Fruit fly (Drosophila melanogaster) whole organism, embryonic: ENCODE measurements around the gene Pgant35A.

Experiments used
- Atf3 ChIP-seq: fragments of 200-800 bp; sonication (Bioruptor generic); optimal IDR thresholded peaks from 3 replicates; lab custom pipeline; 2016; ENCODE audit warnings: missing biosample characterization, missing genetic modification characterization
- B-H2 ChIP-seq: fragments of 200-800 bp; sonication (Bioruptor generic); optimal IDR thresholded peaks from 2 replicates; lab custom pipeline; 2018; ENCODE audit warnings: missing biosample characterization, mild to moderate bottlenecking, missing genetic modification characterization
- C15 ChIP-seq: fragments of 200-800 bp; sonication (Bioruptor generic); IDR thresholded peaks from 3 replicates; pipeline ENCODE4 v1.3.6; 2022; ENCODE audit warnings: missing biosample characterization, missing genetic modification characterization
- CG10543 ChIP-seq: fragments of 200-800 bp; sonication (Bioruptor generic); optimal IDR thresholded peaks from 3 replicates; lab custom pipeline; 2017; ENCODE audit warnings: missing biosample characterization, mild to moderate bottlenecking, missing genetic modification characterization, moderate library complexity
- CG11723 ChIP-seq: fragments of 200-800 bp; sonication (Bioruptor generic); optimal IDR thresholded peaks from 2 replicates; lab custom pipeline; 2017; ENCODE audit warnings: missing biosample characterization, mild to moderate bottlenecking, missing genetic modification characterization
- CG15073 ChIP-seq: fragments of 200-800 bp; sonication (Bioruptor generic); optimal IDR thresholded peaks from 2 replicates; lab custom pipeline; 2016; ENCODE audit warnings: missing biosample characterization, missing genetic modification characterization
- CG16813 ChIP-seq: fragments of 200-800 bp; sonication (Bioruptor generic); IDR thresholded peaks from 3 replicates; pipeline ENCODE4 v1.3.6; 2022; ENCODE audit warnings: missing biosample characterization, missing genetic modification characterization; ENCODE audit not compliant: partially characterized antibody
- CG17385 ChIP-seq: fragments of 200-800 bp; sonication (Bioruptor generic); optimal IDR thresholded peaks from 3 replicates; lab custom pipeline; 2018; ENCODE audit warnings: missing biosample characterization, mild to moderate bottlenecking, missing genetic modification characterization
- CG18011 ChIP-seq: fragments of 200-800 bp; sonication (Bioruptor generic); optimal IDR thresholded peaks from 2 replicates; lab custom pipeline; 2017; ENCODE audit warnings: missing biosample characterization, missing genetic modification characterization, mild to moderate bottlenecking, moderate library complexity, missing genotype
- CG2678 ChIP-seq: fragments of 200-800 bp; sonication (Bioruptor generic); optimal IDR thresholded peaks from 3 replicates; lab custom pipeline; 2019; ENCODE audit warnings: missing biosample characterization, mild to moderate bottlenecking, missing genetic modification characterization, moderate library complexity
- CG2712 ChIP-seq: fragments of 200-800 bp; optimal IDR thresholded peaks from 3 replicates; lab custom pipeline; 2019; ENCODE audit warnings: missing biosample characterization, mild to moderate bottlenecking, missing genetic modification characterization, moderate library complexity
- CG2889 ChIP-seq: fragments of 200-800 bp; sonication (Bioruptor generic); IDR thresholded peaks from 3 replicates; pipeline ENCODE4 v1.3.6; 2022; ENCODE audit warnings: missing biosample characterization, missing genetic modification characterization
- CG32772 ChIP-seq: fragments of 200-800 bp; sonication (Bioruptor generic); IDR thresholded peaks from 2 replicates; pipeline ENCODE4 v1.3.6; 2022; ENCODE audit warnings: missing biosample characterization, missing genetic modification characterization
- CG3407 ChIP-seq: fragments of 200-800 bp; sonication (Bioruptor generic); optimal IDR thresholded peaks from 2 replicates; lab custom pipeline; 2018; ENCODE audit warnings: missing biosample characterization, mild to moderate bottlenecking, missing genetic modification characterization
- CG3726 ChIP-seq: fragments of 200-800 bp; sonication (Bioruptor generic); IDR thresholded peaks from 3 replicates; pipeline ENCODE4, ENCODE4 v1.3.6; 2022; ENCODE audit warnings: missing biosample characterization, missing genetic modification characterization
- CG3838 ChIP-seq: fragments of 200-800 bp; sonication (Bioruptor generic); optimal IDR thresholded peaks from 3 replicates; lab custom pipeline; 2016; ENCODE audit warnings: missing biosample characterization, missing genetic modification characterization
- CG6254 ChIP-seq: fragments of 200-800 bp; sonication (Bioruptor generic); optimal IDR thresholded peaks from 3 replicates; lab custom pipeline; 2017; ENCODE audit warnings: mild to moderate bottlenecking, missing biosample characterization, missing genetic modification reagents, missing genetic modification characterization
- CG6791 ChIP-seq: fragments of 200-800 bp; sonication (Bioruptor generic); IDR thresholded peaks from 3 replicates; pipeline ENCODE4 v1.3.6; 2022; ENCODE audit warnings: missing biosample characterization, missing genetic modification characterization; ENCODE audit not compliant: partially characterized antibody
- CTCF ChIP-seq: fragments of 200-800 bp; sonication (Bioruptor generic); optimal IDR thresholded peaks from 2 replicates; lab custom pipeline; 2017; ENCODE audit warnings: missing biosample characterization, mild to moderate bottlenecking, missing genetic modification characterization, moderate library complexity
- Deaf1 ChIP-seq: fragments of 200-800 bp; optimal IDR thresholded peaks from 3 replicates; lab custom pipeline; 2019; ENCODE audit warnings: missing biosample characterization, mild to moderate bottlenecking, missing genetic modification characterization, moderate library complexity
- Dip2 ChIP-seq: fragments of 200-800 bp; sonication (Bioruptor generic); IDR thresholded peaks from 2 replicates; pipeline ENCODE4 v1.3.6; 2022; ENCODE audit warnings: missing biosample characterization, missing genetic modification characterization
- Gsc ChIP-seq: fragments of 200-800 bp; sonication (Bioruptor generic); IDR thresholded peaks from 2 replicates; pipeline ENCODE4 v1.3.6; 2022; ENCODE audit warnings: missing biosample characterization, missing genetic modification characterization
- Kr ChIP-seq: fragments of 200-800 bp; sonication (Bioruptor generic); optimal IDR thresholded peaks from 2 replicates; lab custom pipeline; 2017; ENCODE audit warnings: missing biosample characterization, mild to moderate bottlenecking, missing genetic modification characterization
- Mes4 ChIP-seq: fragments of 200-800 bp; sonication (Bioruptor generic); optimal IDR thresholded peaks from 2 replicates; lab custom pipeline; 2016; ENCODE audit warnings: missing biosample characterization, missing genetic modification characterization
- NFAT ChIP-seq: fragments of 200-800 bp; sonication (Bioruptor generic); IDR thresholded peaks from 2 replicates; pipeline ENCODE4 v1.3.6; 2022; ENCODE audit warnings: missing biosample characterization, missing genetic modification characterization
- Sin3A ChIP-seq: fragments of >200 bp; optimal IDR thresholded peaks from 2 replicates; lab custom pipeline; 2018
- Sox102F ChIP-seq: fragments of 200-800 bp; sonication (Bioruptor generic); optimal IDR thresholded peaks from 2 replicates; lab custom pipeline; 2018; ENCODE audit warnings: missing biosample characterization, mild to moderate bottlenecking, missing genetic modification characterization, moderate library complexity
- Usf ChIP-seq: fragments of 200-800 bp; sonication (Bioruptor generic); optimal IDR thresholded peaks from 2 replicates; lab custom pipeline; 2017; ENCODE audit warnings: missing genotype, missing biosample characterization, missing genetic modification characterization
- bcd ChIP-seq: fragments of 200-800 bp; sonication (Bioruptor generic); optimal IDR thresholded peaks from 2 replicates; lab custom pipeline; 2017; ENCODE audit warnings: missing biosample characterization, mild to moderate bottlenecking, missing genetic modification characterization
- ci ChIP-seq: fragments of 200-800 bp; sonication (Bioruptor generic); IDR thresholded peaks from 3 replicates; pipeline ENCODE4 v1.3.6; 2022; ENCODE audit warnings: missing biosample characterization, missing genetic modification characterization
- croc ChIP-seq: fragments of 200-800 bp; sonication (Bioruptor generic); conservative IDR thresholded peaks from 3 replicates; pipeline ENCODE4 v1.3.6; 2022; ENCODE audit warnings: missing biosample characterization, missing genetic modification characterization
- crol ChIP-seq: fragments of 200-800 bp; sonication (Bioruptor generic); IDR thresholded peaks from 2 replicates; pipeline ENCODE4 v1.3.6; 2022; ENCODE audit warnings: missing biosample characterization, missing genetic modification characterization
- cwo ChIP-seq: fragments of 200-800 bp; sonication (Bioruptor generic); optimal IDR thresholded peaks from 3 replicates; lab custom pipeline; 2017; ENCODE audit warnings: missing biosample characterization, missing genetic modification characterization, mild to moderate bottlenecking, moderate library complexity, missing genetic modification reagents
- disco-r ChIP-seq: fragments of 200-800 bp; sonication (Bioruptor generic); optimal IDR thresholded peaks from 2 replicates; lab custom pipeline; 2016; ENCODE audit warnings: missing biosample characterization, missing genetic modification characterization
- eyg ChIP-seq: fragments of 200-800 bp; sonication (Bioruptor generic); optimal IDR thresholded peaks from 3 replicates; lab custom pipeline; 2016; ENCODE audit warnings: missing biosample characterization, missing genetic modification characterization
- fd102C ChIP-seq: fragments of 200-800 bp; sonication (Bioruptor generic); optimal IDR thresholded peaks from 2 replicates; lab custom pipeline; 2018; ENCODE audit warnings: missing biosample characterization, mild to moderate bottlenecking, missing genetic modification characterization, moderate library complexity
- fd64A ChIP-seq: fragments of 200-800 bp; sonication (Bioruptor generic); optimal IDR thresholded peaks from 3 replicates; lab custom pipeline; 2018; ENCODE audit warnings: missing biosample characterization, mild to moderate bottlenecking, missing genetic modification characterization
- hbn ChIP-seq: fragments of 200-800 bp; sonication (Bioruptor generic); IDR thresholded peaks from 2 replicates; pipeline ENCODE4 v1.3.6; 2022; ENCODE audit warnings: missing biosample characterization, missing genetic modification characterization; ENCODE audit not compliant: partially characterized antibody
- ken ChIP-seq: fragments of 200-800 bp; sonication (Bioruptor generic); IDR thresholded peaks from 3 replicates; pipeline ENCODE4 v1.3.6; 2022; ENCODE audit warnings: missing biosample characterization, missing genetic modification characterization
- otp ChIP-seq: fragments of 200-800 bp; sonication (Bioruptor generic); IDR thresholded peaks from 3 replicates; pipeline ENCODE4, ENCODE4 v1.3.6; 2022; ENCODE audit warnings: missing biosample characterization, missing genetic modification characterization
- pfk ChIP-seq: fragments of 200-800 bp; sonication (Bioruptor generic); optimal IDR thresholded peaks from 2 replicates; lab custom pipeline; 2018; ENCODE audit warnings: missing biosample characterization, mild to moderate bottlenecking, missing genetic modification characterization, moderate library complexity
- ro ChIP-seq: fragments of 200-800 bp; sonication (Bioruptor generic); IDR thresholded peaks from 2 replicates; pipeline ENCODE4 v1.3.6; 2022; ENCODE audit warnings: missing biosample characterization, missing genetic modification characterization
- sd ChIP-seq: fragments of 200-800 bp; sonication (Bioruptor generic); optimal IDR thresholded peaks from 3 replicates; lab custom pipeline; 2018; ENCODE audit warnings: missing biosample characterization, mild to moderate bottlenecking, missing genetic modification characterization, moderate library complexity
- sens-2 ChIP-seq: fragments of 200-800 bp; sonication (Bioruptor generic); IDR thresholded peaks from 2 replicates; pipeline ENCODE4 v1.3.6; 2022; ENCODE audit warnings: missing biosample characterization, missing genetic modification characterization
- sisA ChIP-seq: fragments of 200-800 bp; sonication (Bioruptor generic); IDR thresholded peaks from 2 replicates; pipeline ENCODE4 v1.3.6; 2022; ENCODE audit warnings: missing biosample characterization, missing genetic modification characterization
- slbo ChIP-seq: fragments of 200-800 bp; sonication (Bioruptor generic); IDR thresholded peaks from 2 replicates; pipeline ENCODE4 v1.3.6; 2022; ENCODE audit warnings: missing biosample characterization, missing genetic modification characterization
- sna ChIP-seq: fragments of 200-800 bp; sonication (Bioruptor generic); IDR thresholded peaks from 2 replicates; pipeline ENCODE4 v1.3.6; 2022; ENCODE audit warnings: missing biosample characterization, missing genetic modification characterization; ENCODE audit not compliant: partially characterized antibody
- stwl ChIP-seq: fragments of 200-800 bp; sonication (Bioruptor generic); optimal IDR thresholded peaks from 3 replicates; lab custom pipeline; 2018; ENCODE audit warnings: missing biosample characterization, mild to moderate bottlenecking, missing genetic modification characterization, moderate library complexity
- tll ChIP-seq, 2 experiments: fragments of 200-800 bp in 1 of 2; fragments of >200 bp in 1 of 2; sonication (Bioruptor generic) in 1 of 2; optimal IDR thresholded peaks; 2 replicates each; lab custom pipeline; 2017 to 2019; ENCODE audit warnings: missing biosample characterization in 2 of 2, missing genetic modification characterization in 2 of 2, mild to moderate bottlenecking in 1 of 2, moderate library complexity in 1 of 2
- trh ChIP-seq: fragments of 200-800 bp; sonication (Bioruptor generic); optimal IDR thresholded peaks from 2 replicates; lab custom pipeline; 2016; ENCODE audit warnings: missing biosample characterization, missing genetic modification characterization
- ttk ChIP-seq: fragments of 200-800 bp; sonication (Bioruptor generic); IDR thresholded peaks from 2 replicates; pipeline ENCODE4 v2.1.2; 2022; ENCODE audit warnings: missing biosample characterization, missing genetic modification characterization
- unpg ChIP-seq: fragments of 200-800 bp; sonication (Bioruptor generic); optimal IDR thresholded peaks from 3 replicates; lab custom pipeline; 2018; ENCODE audit warnings: missing biosample characterization, mild to moderate bottlenecking, missing genetic modification characterization, moderate library complexity

The Pgant35A gene

dm6 chr2L:14403568-14403967, 44.5 kb downstream of the Pgant35A start (continued):
- TF ChIP-seq eyg (GFP tag; lab: Kevin White, UChicago) = no peak
- TF ChIP-seq CG32772 (GFP tag; lab: Robert Waterston, UW) = no peak
- no peak for TF ChIP-seq CG6791
- TF ChIP-seq otp = no peak
- TF ChIP-seq CTCF (GFP tag; lab: Kevin White, UChicago) = no peak
- TF ChIP-seq sna (GFP tag; lab: Robert Waterston, UW) = no peak
- TF ChIP-seq stwl (tag; lab: Kevin White, UChicago) = no peak
- TF ChIP-seq ro (GFP tag; lab: Robert Waterston, UW) = no peak
- TF ChIP-seq ken (GFP tag; lab: Robert Waterston, UW) = no peak
- TF ChIP-seq hbn = no peak
- TF ChIP-seq CG10543 (GFP tag; lab: Kevin White, UChicago) = peak; percentile 50
- no peak for TF ChIP-seq Kr (GFP tag; lab: Kevin White, UChicago)
- no peak for TF ChIP-seq ttk
- TF ChIP-seq Dip2 (GFP tag; lab: Robert Waterston, UW) = no peak
- TF ChIP-seq ci (GFP tag; lab: Robert Waterston, UW) = no peak
- no peak for TF ChIP-seq slbo (GFP tag; lab: Robert Waterston, UW)
- no peak for TF ChIP-seq Mes4 (GFP tag; lab: Kevin White, UChicago)
- no peak for TF ChIP-seq cwo
- no peak for TF ChIP-seq bcd
- no peak for TF ChIP-seq CG2889 (GFP tag; lab: Robert Waterston, UW)
- peak; percentile 50 for TF ChIP-seq sd (tag; lab: Kevin White, UChicago)
- no peak for TF ChIP-seq Deaf1 (tag; lab: Kevin White, UChicago)
- TF ChIP-seq CG11723 (GFP tag; lab: Kevin White, UChicago) = no peak
- no peak for TF ChIP-seq Sox102F
- TF ChIP-seq pfk (GFP tag; lab: Kevin White, UChicago) = no peak
- TF ChIP-seq CG6254 (GFP tag; lab: Kevin White, UChicago) = no peak
- no peak for TF ChIP-seq CG3726 (GFP tag; lab: Robert Waterston, UW)
- TF ChIP-seq sisA = no peak
- peak; percentile 18 for TF ChIP-seq B-H2 (GFP tag; lab: Kevin White, UChicago)
- TF ChIP-seq disco-r = no peak
- TF ChIP-seq CG2678 (tag; lab: Kevin White, UChicago) = peak; percentile 42
- TF ChIP-seq crol (GFP tag; lab: Robert Waterston, UW) = 0 out of 2 replicates have a peak, but pooled peaks have one; percentile 42
- peak; percentile 32 for TF ChIP-seq unpg (GFP tag; lab: Kevin White, UChicago)
- peak; percentile 12 for TF ChIP-seq CG17385 (GFP tag; lab: Kevin White, UChicago)
- no peak for TF ChIP-seq Sin3A (lab: Kevin White, UChicago)
- no peak for TF ChIP-seq Gsc
- no peak for TF ChIP-seq CG15073 (GFP tag; lab: Kevin White, UChicago)
- no peak for TF ChIP-seq fd64A (GFP tag; lab: Kevin White, UChicago)
- TF ChIP-seq CG3838 = no peak
- peak; percentile 55; the same call in 1 of the 2 replicates for TF ChIP-seq sens-2 (GFP tag; lab: Robert Waterston, UW)
- TF ChIP-seq C15 (GFP tag; lab: Robert Waterston, UW) = no peak
- no peak for TF ChIP-seq CG18011 (GFP tag; lab: Kevin White, UChicago)
- no peak for TF ChIP-seq CG16813
- TF ChIP-seq Atf3 (GFP tag; lab: Kevin White, UChicago) = no peak
- TF ChIP-seq tll (GFP tag; optimal IDR thresholded peaks at IDR 0.05; lab: Kevin White, UChicago) = no peak
- no peak for TF ChIP-seq NFAT (GFP tag; lab: Robert Waterston, UW)
- no peak for TF ChIP-seq croc (GFP tag; lab: Robert Waterston, UW)
- TF ChIP-seq Usf = no peak
- TF ChIP-seq fd102C (GFP tag; lab: Kevin White, UChicago) = no peak
- no peak for TF ChIP-seq trh (GFP tag; lab: Kevin White, UChicago)
- TF ChIP-seq CG2712 = no peak
- no peak for TF ChIP-seq CG3407 (GFP tag; lab: Kevin White, UChicago)
